Fruit fly (Drosophila melanogaster) whole organism, prepupa: ENCODE data around the gene p53.

Experiments
- CG10631 ChIP-seq: fragments of 200-800 bp; sonication (Bioruptor generic); optimal IDR thresholded peaks from 2 replicates; lab custom pipeline; 2016; ENCODE audit warnings: missing biosample characterization, missing genetic modification characterization
- CG11294 ChIP-seq: fragments of 200-800 bp; sonication (Bioruptor generic); IDR thresholded peaks from 2 replicates; pipeline ENCODE4 v1.3.6; 2022; ENCODE audit warnings: missing biosample characterization, missing genetic modification characterization
- CG15336 ChIP-seq: fragments of 200-800 bp; sonication (Bioruptor generic); IDR thresholded peaks from 2 replicates; pipeline ENCODE4 v1.3.6; 2022; ENCODE audit warnings: missing biosample characterization, missing genetic modification characterization
- CG1621 ChIP-seq: fragments of 200-800 bp; sonication (Bioruptor generic); optimal IDR thresholded peaks from 3 replicates; lab custom pipeline; 2018; ENCODE audit warnings: missing biosample characterization, mild to moderate bottlenecking, missing genetic modification characterization
- CG32006 ChIP-seq: fragments of 200-800 bp; sonication (Bioruptor generic); optimal IDR thresholded peaks from 3 replicates; lab custom pipeline; 2017; ENCODE audit warnings: missing biosample characterization, mild to moderate bottlenecking, missing genetic modification characterization
- CG34406 ChIP-seq: fragments of 200-800 bp; sonication (Bioruptor generic); optimal IDR thresholded peaks from 3 replicates; lab custom pipeline; 2016; ENCODE audit warnings: missing biosample characterization, missing genetic modification characterization
- CG3919 ChIP-seq: fragments of 200-800 bp; sonication (Bioruptor generic); optimal IDR thresholded peaks from 3 replicates; lab custom pipeline; 2016; ENCODE audit warnings: missing biosample characterization, missing genetic modification characterization
- CG6163 ChIP-seq: fragments of 200-800 bp; sonication (Bioruptor generic); IDR thresholded peaks from 3 replicates; pipeline ENCODE4 v1.3.6; 2022; ENCODE audit warnings: missing biosample characterization, missing genetic modification characterization
- CG6276 ChIP-seq: fragments of 200-800 bp; sonication (Bioruptor generic); optimal IDR thresholded peaks from 2 replicates; lab custom pipeline; 2017; ENCODE audit warnings: missing biosample characterization, mild to moderate bottlenecking, missing genetic modification characterization
- CG6792 ChIP-seq: fragments of 200-800 bp; sonication (Bioruptor generic); optimal IDR thresholded peaks from 3 replicates; lab custom pipeline; 2016; ENCODE audit warnings: missing biosample characterization, missing genetic modification characterization
- CG8119 ChIP-seq: fragments of 200-800 bp; sonication (Bioruptor generic); IDR thresholded peaks from 3 replicates; pipeline ENCODE4 v1.3.6; 2022; ENCODE audit warnings: missing biosample characterization, missing genetic modification characterization
- CG8319 ChIP-seq: fragments of 200-800 bp; sonication (Bioruptor generic); optimal IDR thresholded peaks from 3 replicates; lab custom pipeline; 2016; ENCODE audit warnings: missing biosample characterization, missing genetic modification characterization
- CG8632 ChIP-seq: fragments of 200-800 bp; sonication (Bioruptor generic); optimal IDR thresholded peaks from 3 replicates; lab custom pipeline; 2016; ENCODE audit warnings: missing biosample characterization, missing genetic modification characterization
- Eip75B ChIP-seq: fragments of 200-800 bp; sonication (Bioruptor generic); optimal IDR thresholded peaks from 3 replicates; lab custom pipeline; 2016; ENCODE audit warnings: missing biosample characterization, missing genetic modification characterization
- Eip78C ChIP-seq: fragments of 200-800 bp; sonication (Bioruptor generic); peaks from one replicate; lab custom pipeline; 2016; ENCODE audit warnings: missing biosample characterization, missing genetic modification characterization
- Eip93F ChIP-seq: fragments of 200-800 bp; sonication (Bioruptor generic); optimal IDR thresholded peaks from 2 replicates; lab custom pipeline; 2016; ENCODE audit warnings: missing biosample characterization, mild to moderate bottlenecking, missing genetic modification characterization
- Ets21C ChIP-seq: fragments of 200-800 bp; sonication (Bioruptor generic); optimal IDR thresholded peaks from 3 replicates; lab custom pipeline; 2016; ENCODE audit warnings: missing biosample characterization, missing genetic modification characterization
- Gug ChIP-seq: fragments of 200-800 bp; sonication (Bioruptor generic); IDR thresholded peaks from 2 replicates; pipeline ENCODE4 v1.3.6; 2022; ENCODE audit warnings: missing biosample characterization, missing genetic modification characterization
- Hr39 ChIP-seq: fragments of 200-800 bp; sonication (Bioruptor generic); optimal IDR thresholded peaks from 2 replicates; lab custom pipeline; 2016; ENCODE audit warnings: missing biosample characterization, missing genetic modification characterization
- Hr4 ChIP-seq: fragments of 200-800 bp; sonication (Bioruptor generic); optimal IDR thresholded peaks from 3 replicates; lab custom pipeline; 2016; ENCODE audit warnings: missing biosample characterization, missing genetic modification characterization
- Lpt ChIP-seq: fragments of 200-800 bp; sonication (Bioruptor generic); optimal IDR thresholded peaks from 3 replicates; lab custom pipeline; 2016; ENCODE audit warnings: missing biosample characterization, missing genetic modification characterization
- OdsH ChIP-seq: fragments of 200-800 bp; sonication (Bioruptor generic); optimal IDR thresholded peaks from 3 replicates; lab custom pipeline; 2016; ENCODE audit warnings: missing biosample characterization, missing genetic modification characterization
- Smox ChIP-seq: fragments of 200-800 bp; sonication (Bioruptor generic); optimal IDR thresholded peaks from 3 replicates; lab custom pipeline; 2016; ENCODE audit warnings: missing biosample characterization, missing genetic modification characterization
- achi ChIP-seq: fragments of 200-800 bp; sonication (Bioruptor generic); optimal IDR thresholded peaks from 3 replicates; lab custom pipeline; 2016; ENCODE audit warnings: missing biosample characterization, missing genetic modification characterization
- cyc ChIP-seq: fragments of 200-800 bp; sonication (Bioruptor generic); optimal IDR thresholded peaks from 3 replicates; lab custom pipeline; 2016; ENCODE audit warnings: missing biosample characterization, missing genetic modification characterization
- dac ChIP-seq: fragments of 200-800 bp; sonication (Bioruptor generic); optimal IDR thresholded peaks from 2 replicates; lab custom pipeline; 2017; ENCODE audit warnings: missing biosample characterization, mild to moderate bottlenecking, missing genetic modification characterization
- eg ChIP-seq: fragments of 200-800 bp; sonication (Bioruptor generic); IDR thresholded peaks from 3 replicates; pipeline ENCODE4 v1.3.6; 2022; ENCODE audit warnings: missing biosample characterization, missing genetic modification characterization
- fd59A ChIP-seq: fragments of 200-800 bp; sonication (Bioruptor generic); optimal IDR thresholded peaks from 2 replicates; lab custom pipeline; 2017; ENCODE audit warnings: missing biosample characterization, mild to moderate bottlenecking, missing genetic modification characterization, missing genetic modification reagents
- fkh ChIP-seq: fragments of 200-800 bp; sonication (Bioruptor generic); optimal IDR thresholded peaks from 3 replicates; lab custom pipeline; 2017; ENCODE audit warnings: missing biosample characterization, mild to moderate bottlenecking, missing genetic modification characterization, moderate library complexity
- net ChIP-seq: fragments of 200-800 bp; sonication (Bioruptor generic); optimal IDR thresholded peaks from 3 replicates; lab custom pipeline; 2016; ENCODE audit warnings: missing biosample characterization, missing genetic modification characterization
- pdm3 ChIP-seq: fragments of 200-800 bp; sonication (Bioruptor generic); optimal IDR thresholded peaks from 3 replicates; lab custom pipeline; 2016; ENCODE audit warnings: missing biosample characterization, missing genetic modification characterization
- salr ChIP-seq, 2 experiments: fragments of 200-800 bp; sonication (Bioruptor generic); optimal IDR thresholded peaks; 3 replicates each; lab custom pipeline; 2016 to 2018; ENCODE audit warnings: missing biosample characterization in 2 of 2, missing genetic modification characterization in 2 of 2, mild to moderate bottlenecking in 1 of 2
- spab ChIP-seq: fragments of 200-800 bp; sonication (Bioruptor generic); optimal IDR thresholded peaks from 2 replicates; lab custom pipeline; 2017; ENCODE audit warnings: missing biosample characterization, mild to moderate bottlenecking, missing genetic modification characterization, missing genetic modification reagents
- ss ChIP-seq, 2 experiments: fragments of 200-800 bp; sonication (Bioruptor generic); optimal IDR thresholded peaks; 2 replicates in 1 of 2; 3 replicates in 1 of 2; lab custom pipeline; 2017 to 2018; ENCODE audit warnings: mild to moderate bottlenecking in 2 of 2, missing biosample characterization in 2 of 2, missing genetic modification characterization in 2 of 2, moderate library complexity in 1 of 2

The p53 gene

dm6 chr3R:23026652-23027427, 27.0 kb downstream of the p53 start, which contains the start of gene lmd:
lmd (minus strand) TSS chr3R:23026713.
- TF ChIP-seq CG1621 (tag; lab: Kevin White, UChicago) = peak; percentile 86
- no peak for TF ChIP-seq eg (GFP tag; lab: Robert Waterston, UW)
- TF ChIP-seq Eip78C (GFP tag; lab: Kevin White, UChicago) = peak; percentile 46
- TF ChIP-seq dac (GFP tag; lab: Kevin White, UChicago) = no peak
- no peak for TF ChIP-seq cyc (GFP tag; lab: Kevin White, UChicago)
- TF ChIP-seq Ets21C = no peak

- TF ChIP-seq fkh (GFP tag; lab: Kevin White, UChicago) = peak; percentile 91
- no peak for TF ChIP-seq Hr39 (GFP tag; lab: Kevin White, UChicago)
- no peak for TF ChIP-seq fd59A (GFP tag; lab: Kevin White, UChicago)
- TF ChIP-seq pdm3 (GFP tag; lab: Kevin White, UChicago) = no peak
- TF ChIP-seq eg (GFP tag; lab: Robert Waterston, UW) = no peak
- no peak for TF ChIP-seq Eip93F (GFP tag; lab: Kevin White, UChicago)
- peak; percentile 17 for TF ChIP-seq Eip78C (GFP tag; lab: Kevin White, UChicago)
- no peak for TF ChIP-seq ss (GFP tag; optimal IDR thresholded peaks at IDR 0.05; lab: Kevin White, UChicago)
- TF ChIP-seq, all 60 proteins: peak for 2
These were observed 40.4 kb downstream of the p53 start for dm6 chr3R:23013482-23013881.

dm6 chr3R:23012017-23012416, 41.9 kb downstream of the p53 start, which contains the start of gene CG6688:
CG6688 (plus strand) TSS chr3R:23012412.
- TF ChIP-seq spab (GFP tag; lab: Kevin White, UChicago) (no peak), CG8632 (no peak), CG10631 (GFP tag; lab: Kevin White, UChicago) (no peak), Hr39 (GFP tag; lab: Kevin White, UChicago) (no peak), fkh (GFP tag; lab: Kevin White, UChicago) (peak; percentile 16), Eip78C (GFP tag; lab: Kevin White, UChicago) (peak; percentile 4), Eip75B (GFP tag; lab: Kevin White, UChicago) (no peak)

DNA sequence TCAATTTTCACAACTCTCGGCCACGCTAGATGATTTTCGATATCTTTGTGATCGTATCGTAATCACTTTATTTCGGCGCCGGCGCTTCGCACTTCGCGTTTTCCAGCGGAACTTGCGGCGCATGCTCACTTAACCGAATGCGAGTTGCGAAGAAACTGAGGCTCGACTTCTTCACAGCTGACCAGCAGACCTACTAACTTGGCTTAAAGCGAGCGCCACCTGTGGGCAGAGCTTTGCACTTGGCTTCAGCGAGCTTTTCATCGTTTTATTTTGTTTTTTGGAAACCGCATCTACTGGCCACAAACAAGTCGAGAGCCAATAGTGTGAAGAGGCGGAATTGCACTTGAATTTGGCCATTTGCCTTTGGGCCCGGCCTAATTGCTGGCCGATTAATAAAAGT, 43.5 kb downstream of the p53 start, which contains the start of gene CG34375:
Gene CG34375, minus strand, starts transcription at position 157 of the 400 bp plus-strand sequence.
- 0 out of 2 replicates have a peak, but pooled peaks have one; percentile 33 for TF ChIP-seq CG15336 (GFP tag; lab: Robert Waterston, UW)
- no peak for TF ChIP-seq CG6792 (GFP tag; lab: Kevin White, UChicago)
- TF ChIP-seq Eip78C (GFP tag; lab: Kevin White, UChicago) = peak; percentile 73
- TF ChIP-seq CG8119 (GFP tag; lab: Robert Waterston, UW) = peak; percentile 39; the same call in 1 of the 3 replicates
- TF ChIP-seq eg (GFP tag; lab: Robert Waterston, UW) = peak; percentile 62; the same call in 2 of the 3 replicates
- peak; percentile 51; the same call in 2 of the 3 replicates for TF ChIP-seq CG6163
- TF ChIP-seq, all 60 proteins: peak for 5

dm6 chr3R:23009480-23010115, 44.3 kb downstream of the p53 start:
- TF ChIP-seq net (GFP tag; lab: Kevin White, UChicago) (no peak), achi (GFP tag; lab: Kevin White, UChicago) (peak; percentile 17), CG32006 (GFP tag; lab: Kevin White, UChicago) (peak; percentile 57), Eip75B (GFP tag; lab: Kevin White, UChicago) (no peak), CG8119 (GFP tag; lab: Robert Waterston, UW) (peak; percentile 82), eg (GFP tag; lab: Robert Waterston, UW) (peak; percentile 79), CG3919 (no peak), salr (GFP tag; optimal IDR thresholded peaks at IDR 0.05; lab: Kevin White, UChicago) (peak in 1 of 2 experiments; percentile 14), CG34406 (GFP tag; lab: Kevin White, UChicago) (no peak), CG6163 (peak; percentile 78), Lpt (peak; percentile 43), Eip78C (GFP tag; lab: Kevin White, UChicago) (peak; percentile 56), OdsH (peak; percentile 35), CG6276 (GFP tag; lab: Kevin White, UChicago) (peak; percentile 46), CG8319 (no peak), CG11294 (GFP tag; lab: Robert Waterston, UW) (peak; percentile 37), Hr4 (GFP tag; lab: Kevin White, UChicago) (peak; percentile 40), spab (GFP tag; lab: Kevin White, UChicago) (no peak), Smox (GFP tag; lab: Kevin White, UChicago) (no peak), Gug (GFP tag; lab: Robert Waterston, UW) (peak; percentile 49; the same call in 1 of the 2 replicates)
